Fruit fly (Drosophila melanogaster) whole organism, prepupa: ENCODE results near the gene CG44476.
A peak's percentile ranks its signal among the peaks of the same experiment; 100 is the strongest.

Source experiments
- Blimp-1 ChIP-seq: fragments of 200-800 bp; sonication (Bioruptor generic); optimal IDR thresholded peaks from 3 replicates; lab custom pipeline; 2017; ENCODE audit warnings: missing biosample characterization, missing genetic modification characterization, mild to moderate bottlenecking, moderate library complexity, missing genetic modification reagents
- CG10669 ChIP-seq: fragments of 200-800 bp; sonication (Bioruptor generic); optimal IDR thresholded peaks from 3 replicates; lab custom pipeline; 2018; ENCODE audit warnings: missing biosample characterization, mild to moderate bottlenecking, missing genetic modification characterization, moderate library complexity
- CG11294 ChIP-seq: fragments of 200-800 bp; sonication (Bioruptor generic); IDR thresholded peaks from 2 replicates; pipeline ENCODE4 v1.3.6; 2022; ENCODE audit warnings: missing biosample characterization, missing genetic modification characterization
- CG11762 ChIP-seq: fragments of 200-800 bp; sonication (Bioruptor generic); optimal IDR thresholded peaks from 3 replicates; lab custom pipeline; 2016; ENCODE audit warnings: missing biosample characterization, missing genetic modification characterization; ENCODE audit not compliant: insufficient read depth
- CG11902 ChIP-seq: fragments of 200-800 bp; sonication (Bioruptor generic); optimal IDR thresholded peaks from 3 replicates; lab custom pipeline; 2016; ENCODE audit warnings: missing biosample characterization, missing genetic modification characterization
- CG15336 ChIP-seq: fragments of 200-800 bp; sonication (Bioruptor generic); IDR thresholded peaks from 2 replicates; pipeline ENCODE4 v1.3.6; 2022; ENCODE audit warnings: missing biosample characterization, missing genetic modification characterization
- CG1621 ChIP-seq: fragments of 200-800 bp; sonication (Bioruptor generic); optimal IDR thresholded peaks from 3 replicates; lab custom pipeline; 2018; ENCODE audit warnings: missing biosample characterization, mild to moderate bottlenecking, missing genetic modification characterization
- CG16779 ChIP-seq: fragments of 200-800 bp; sonication (Bioruptor generic); optimal IDR thresholded peaks from 3 replicates; lab custom pipeline; 2017; ENCODE audit warnings: missing biosample characterization, mild to moderate bottlenecking, missing genetic modification characterization
- CG3032 ChIP-seq: fragments of 200-800 bp; optimal IDR thresholded peaks from 2 replicates; lab custom pipeline; 2019; ENCODE audit warnings: missing biosample characterization, mild to moderate bottlenecking, missing genetic modification characterization, moderate library complexity
- CG31627 ChIP-seq: fragments of 200-800 bp; sonication (Bioruptor generic); optimal IDR thresholded peaks from 3 replicates; lab custom pipeline; 2016; ENCODE audit warnings: missing biosample characterization, missing genetic modification characterization
- CG32006 ChIP-seq: fragments of 200-800 bp; sonication (Bioruptor generic); optimal IDR thresholded peaks from 3 replicates; lab custom pipeline; 2017; ENCODE audit warnings: missing biosample characterization, mild to moderate bottlenecking, missing genetic modification characterization
- CG34406 ChIP-seq: fragments of 200-800 bp; sonication (Bioruptor generic); optimal IDR thresholded peaks from 3 replicates; lab custom pipeline; 2016; ENCODE audit warnings: missing biosample characterization, missing genetic modification characterization
- CG3919 ChIP-seq: fragments of 200-800 bp; sonication (Bioruptor generic); optimal IDR thresholded peaks from 3 replicates; lab custom pipeline; 2016; ENCODE audit warnings: missing biosample characterization, missing genetic modification characterization
- CG4318 ChIP-seq: fragments of 200-800 bp; sonication (Bioruptor generic); optimal IDR thresholded peaks from 3 replicates; lab custom pipeline; 2017; ENCODE audit warnings: missing biosample characterization, mild to moderate bottlenecking, missing genetic modification characterization
- CG6163 ChIP-seq: fragments of 200-800 bp; sonication (Bioruptor generic); IDR thresholded peaks from 3 replicates; pipeline ENCODE4 v1.3.6; 2022; ENCODE audit warnings: missing biosample characterization, missing genetic modification characterization
- CG6276 ChIP-seq: fragments of 200-800 bp; sonication (Bioruptor generic); optimal IDR thresholded peaks from 2 replicates; lab custom pipeline; 2017; ENCODE audit warnings: missing biosample characterization, mild to moderate bottlenecking, missing genetic modification characterization
- CG6792 ChIP-seq: fragments of 200-800 bp; sonication (Bioruptor generic); optimal IDR thresholded peaks from 3 replicates; lab custom pipeline; 2016; ENCODE audit warnings: missing biosample characterization, missing genetic modification characterization
- CG6854 ChIP-seq: fragments of 200-800 bp; sonication (Bioruptor generic); optimal IDR thresholded peaks from 2 replicates; lab custom pipeline; 2017; ENCODE audit warnings: missing biosample characterization, mild to moderate bottlenecking, missing genetic modification characterization
- CG7368 ChIP-seq: fragments of 200-800 bp; sonication (Bioruptor generic); optimal IDR thresholded peaks from 3 replicates; lab custom pipeline; 2016; ENCODE audit warnings: missing biosample characterization, missing genetic modification characterization
- CG8319 ChIP-seq: fragments of 200-800 bp; sonication (Bioruptor generic); optimal IDR thresholded peaks from 3 replicates; lab custom pipeline; 2016; ENCODE audit warnings: missing biosample characterization, missing genetic modification characterization
- CG8632 ChIP-seq: fragments of 200-800 bp; sonication (Bioruptor generic); optimal IDR thresholded peaks from 3 replicates; lab custom pipeline; 2016; ENCODE audit warnings: missing biosample characterization, missing genetic modification characterization
- CG9139 ChIP-seq: fragments of 200-800 bp; sonication (Bioruptor generic); optimal IDR thresholded peaks from 3 replicates; lab custom pipeline; 2017; ENCODE audit warnings: missing biosample characterization, mild to moderate bottlenecking, missing genetic modification characterization
- Eip75B ChIP-seq: fragments of 200-800 bp; sonication (Bioruptor generic); optimal IDR thresholded peaks from 3 replicates; lab custom pipeline; 2016; ENCODE audit warnings: missing biosample characterization, missing genetic modification characterization
- Eip78C ChIP-seq: fragments of 200-800 bp; sonication (Bioruptor generic); peaks from one replicate; lab custom pipeline; 2016; ENCODE audit warnings: missing biosample characterization, missing genetic modification characterization
- Eip93F ChIP-seq: fragments of 200-800 bp; sonication (Bioruptor generic); optimal IDR thresholded peaks from 2 replicates; lab custom pipeline; 2016; ENCODE audit warnings: missing biosample characterization, mild to moderate bottlenecking, missing genetic modification characterization
- Ets21C ChIP-seq: fragments of 200-800 bp; sonication (Bioruptor generic); optimal IDR thresholded peaks from 3 replicates; lab custom pipeline; 2016; ENCODE audit warnings: missing biosample characterization, missing genetic modification characterization
- Ets96B ChIP-seq: fragments of 200-800 bp; optimal IDR thresholded peaks from 2 replicates; lab custom pipeline; 2019; ENCODE audit warnings: missing biosample characterization, mild to moderate bottlenecking, missing genetic modification characterization, moderate library complexity
- Gug ChIP-seq: fragments of 200-800 bp; sonication (Bioruptor generic); IDR thresholded peaks from 2 replicates; pipeline ENCODE4 v1.3.6; 2022; ENCODE audit warnings: missing biosample characterization, missing genetic modification characterization
- Hr39 ChIP-seq: fragments of 200-800 bp; sonication (Bioruptor generic); optimal IDR thresholded peaks from 2 replicates; lab custom pipeline; 2016; ENCODE audit warnings: missing biosample characterization, missing genetic modification characterization
- Lpt ChIP-seq: fragments of 200-800 bp; sonication (Bioruptor generic); optimal IDR thresholded peaks from 3 replicates; lab custom pipeline; 2016; ENCODE audit warnings: missing biosample characterization, missing genetic modification characterization
- Met ChIP-seq: fragments of 200-800 bp; sonication (Bioruptor generic); optimal IDR thresholded peaks from 3 replicates; lab custom pipeline; 2016; ENCODE audit warnings: missing biosample characterization, missing genetic modification characterization
- Sox102F ChIP-seq: fragments of 200-800 bp; sonication (Bioruptor generic); optimal IDR thresholded peaks from 2 replicates; lab custom pipeline; 2016; ENCODE audit warnings: missing biosample characterization, mild to moderate bottlenecking, missing genetic modification characterization
- Sox15 ChIP-seq: fragments of 200-800 bp; sonication (Bioruptor generic); optimal IDR thresholded peaks from 3 replicates; lab custom pipeline; 2016; ENCODE audit warnings: missing biosample characterization, missing genetic modification characterization
- achi ChIP-seq: fragments of 200-800 bp; sonication (Bioruptor generic); optimal IDR thresholded peaks from 3 replicates; lab custom pipeline; 2016; ENCODE audit warnings: missing biosample characterization, missing genetic modification characterization
- acj6 ChIP-seq: fragments of 200-800 bp; sonication (Bioruptor generic); optimal IDR thresholded peaks from 3 replicates; lab custom pipeline; 2016; ENCODE audit warnings: missing biosample characterization, missing genetic modification characterization
- cyc ChIP-seq: fragments of 200-800 bp; sonication (Bioruptor generic); optimal IDR thresholded peaks from 3 replicates; lab custom pipeline; 2016; ENCODE audit warnings: missing biosample characterization, missing genetic modification characterization
- dac ChIP-seq: fragments of 200-800 bp; sonication (Bioruptor generic); optimal IDR thresholded peaks from 2 replicates; lab custom pipeline; 2017; ENCODE audit warnings: missing biosample characterization, mild to moderate bottlenecking, missing genetic modification characterization
- eg ChIP-seq: fragments of 200-800 bp; sonication (Bioruptor generic); IDR thresholded peaks from 3 replicates; pipeline ENCODE4 v1.3.6; 2022; ENCODE audit warnings: missing biosample characterization, missing genetic modification characterization
- fd59A ChIP-seq: fragments of 200-800 bp; sonication (Bioruptor generic); optimal IDR thresholded peaks from 2 replicates; lab custom pipeline; 2017; ENCODE audit warnings: missing biosample characterization, mild to moderate bottlenecking, missing genetic modification characterization, missing genetic modification reagents
- fkh ChIP-seq: fragments of 200-800 bp; sonication (Bioruptor generic); optimal IDR thresholded peaks from 3 replicates; lab custom pipeline; 2017; ENCODE audit warnings: missing biosample characterization, mild to moderate bottlenecking, missing genetic modification characterization, moderate library complexity
- lz ChIP-seq: fragments of 200-800 bp; sonication (Bioruptor generic); optimal IDR thresholded peaks from 3 replicates; lab custom pipeline; 2016; ENCODE audit warnings: missing biosample characterization, missing genetic modification characterization
- pdm3 ChIP-seq: fragments of 200-800 bp; sonication (Bioruptor generic); optimal IDR thresholded peaks from 3 replicates; lab custom pipeline; 2016; ENCODE audit warnings: missing biosample characterization, missing genetic modification characterization
- spab ChIP-seq: fragments of 200-800 bp; sonication (Bioruptor generic); optimal IDR thresholded peaks from 2 replicates; lab custom pipeline; 2017; ENCODE audit warnings: missing biosample characterization, mild to moderate bottlenecking, missing genetic modification characterization, missing genetic modification reagents
- ss ChIP-seq, 2 experiments: fragments of 200-800 bp; sonication (Bioruptor generic); optimal IDR thresholded peaks; 2 replicates in 1 of 2; 3 replicates in 1 of 2; lab custom pipeline; 2017 to 2018; ENCODE audit warnings: mild to moderate bottlenecking in 2 of 2, missing biosample characterization in 2 of 2, missing genetic modification characterization in 2 of 2, moderate library complexity in 1 of 2
- topi ChIP-seq: fragments of 200-800 bp; sonication (Bioruptor generic); optimal IDR thresholded peaks from 3 replicates; lab custom pipeline; 2016; ENCODE audit warnings: missing biosample characterization, missing genetic modification characterization
- vri ChIP-seq: fragments of 200-800 bp; sonication (Bioruptor generic); optimal IDR thresholded peaks from 3 replicates; lab custom pipeline; 2016; ENCODE audit warnings: missing biosample characterization, mild to moderate bottlenecking, missing genetic modification characterization

CG44476 gene

DNA sequence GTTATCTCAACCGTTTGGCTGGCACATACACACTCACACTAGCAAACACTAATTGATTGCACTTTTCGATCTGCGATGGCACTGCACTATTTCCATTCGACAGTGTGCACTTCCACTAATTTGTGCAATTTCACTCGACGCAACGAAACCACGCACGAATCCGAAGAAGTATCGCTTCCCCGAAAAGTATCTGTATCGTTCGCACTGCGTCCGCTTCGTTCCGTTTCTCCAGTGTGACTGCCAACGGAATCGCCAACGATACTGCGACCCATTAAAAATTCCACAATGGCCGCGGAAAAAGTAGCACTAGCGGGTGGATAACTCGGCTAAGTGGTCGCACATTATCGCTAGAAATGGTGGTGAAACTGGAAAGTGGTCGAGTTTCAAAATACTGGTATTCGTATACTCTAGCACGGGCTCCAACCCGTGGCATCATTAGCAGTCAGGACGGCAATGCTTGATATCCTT lies 39.2 kb upstream of the CG44476 start, which contains the start of gene Socs36E (continued):
- TF ChIP-seq Gug (GFP tag; lab: Robert Waterston, UW): no peak
- no peak for TF ChIP-seq CG16779 (tag; lab: Kevin White, UChicago)
- TF ChIP-seq Eip93F (GFP tag; lab: Kevin White, UChicago): no peak
- TF ChIP-seq CG10669 (GFP tag; lab: Kevin White, UChicago): no peak
- TF ChIP-seq CG9139: no peak
- TF ChIP-seq Met: no peak
- TF ChIP-seq lz (GFP tag; lab: Kevin White, UChicago): no peak

DNA sequence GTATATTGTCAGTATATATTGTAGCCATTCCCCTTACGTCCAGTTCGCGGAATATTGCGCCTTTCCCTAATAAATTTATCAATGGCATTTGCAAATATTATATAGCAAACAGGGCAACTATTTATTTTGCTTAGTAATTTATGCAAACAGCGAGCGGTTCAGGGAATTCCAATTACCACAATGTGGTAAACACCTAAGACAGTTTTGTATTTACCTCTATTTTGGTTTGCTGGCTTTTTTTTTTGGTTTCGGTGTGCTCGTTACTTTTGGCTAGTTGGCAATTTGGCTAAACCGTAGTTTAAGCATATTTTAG lies 38.8 kb upstream of the CG44476 start:
- TF ChIP-seq CG6792 (GFP tag; lab: Kevin White, UChicago) (no peak), fkh (GFP tag; lab: Kevin White, UChicago) (peak; percentile 80), Eip78C (GFP tag; lab: Kevin White, UChicago) (peak; percentile 12)
- TF ChIP-seq, all 60 proteins: peak for 2

DNA sequence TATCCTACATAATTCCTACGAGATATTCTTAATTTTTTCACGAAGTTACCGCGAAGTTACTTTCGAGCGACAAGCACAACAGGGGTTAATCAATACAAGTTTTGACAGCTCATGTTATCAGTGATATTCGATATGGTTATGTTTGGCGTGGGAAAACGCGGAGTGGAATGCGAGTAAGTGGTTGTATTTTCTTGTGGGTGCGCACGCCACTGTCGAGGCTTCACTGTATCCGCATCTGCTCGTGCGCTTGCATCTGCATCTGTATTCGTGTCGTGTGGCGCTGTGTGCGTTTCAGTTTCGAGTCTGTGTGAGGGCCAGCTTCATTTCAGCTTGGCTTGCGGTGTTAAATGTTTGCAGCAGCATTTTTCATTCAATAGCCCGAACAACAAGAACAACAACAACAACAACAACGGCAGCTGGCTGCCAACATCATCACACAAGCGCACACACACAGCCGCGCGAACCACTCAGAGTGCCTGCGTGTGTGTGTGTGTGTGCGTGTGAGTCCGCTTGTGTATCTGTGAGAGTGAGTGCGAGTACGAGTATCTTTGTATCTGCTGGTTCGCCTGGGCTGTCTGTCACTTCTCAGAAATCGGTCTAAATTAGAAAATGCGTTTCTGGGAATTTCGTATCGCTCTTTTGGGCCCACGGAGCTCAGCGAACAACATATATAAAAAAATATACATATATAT lies 38.3 kb upstream of the CG44476 start:
- TF ChIP-seq CG1621 (tag; lab: Kevin White, UChicago) (peak; percentile 47), Gug (GFP tag; lab: Robert Waterston, UW) (peak; percentile 30; the same call in 1 of the 2 replicates), spab (GFP tag; lab: Kevin White, UChicago) (peak; percentile 21), pdm3 (GFP tag; lab: Kevin White, UChicago) (peak; percentile 56), CG31627 (GFP tag; lab: Kevin White, UChicago) (peak; percentile 84), fkh (GFP tag; lab: Kevin White, UChicago) (no peak), Hr39 (GFP tag; lab: Kevin White, UChicago) (peak; percentile 84), vri (GFP tag; lab: Kevin White, UChicago) (no peak), ss (GFP tag; optimal IDR thresholded peaks at IDR 0.05; lab: Kevin White, UChicago) (peak; percentile 4 to 48), CG11762 (peak; percentile 23), CG8632 (GFP tag; lab: Kevin White, UChicago) (no peak), acj6 (peak; percentile 60), lz (GFP tag; lab: Kevin White, UChicago) (peak; percentile 77), fd59A (GFP tag; lab: Kevin White, UChicago) (peak; percentile 51), Sox15 (GFP tag; lab: Kevin White, UChicago) (peak; percentile 28), CG7368 (GFP tag; lab: Kevin White, UChicago) (no peak), CG11902 (GFP tag; lab: Kevin White, UChicago) (peak; percentile 55), dac (GFP tag; lab: Kevin White, UChicago) (peak; percentile 37), Ets21C (GFP tag; lab: Kevin White, UChicago) (peak; percentile 41), Lpt (GFP tag; lab: Kevin White, UChicago) (no peak), achi (GFP tag; lab: Kevin White, UChicago) (peak; percentile 22), Ets96B (peak; percentile 3), CG9139 (no peak), CG4318 (GFP tag; lab: Kevin White, UChicago) (peak; percentile 49), Blimp-1 (no peak), CG6276 (GFP tag; lab: Kevin White, UChicago) (no peak), CG8319 (GFP tag; lab: Kevin White, UChicago) (no peak), eg (GFP tag; lab: Robert Waterston, UW) (peak; percentile 77), Eip75B (GFP tag; lab: Kevin White, UChicago) (peak; percentile 63), CG34406 (GFP tag; lab: Kevin White, UChicago) (no peak), CG11294 (GFP tag; lab: Robert Waterston, UW) (peak; percentile 73), CG6163 (GFP tag; lab: Robert Waterston, UW) (peak; percentile 79), Sox102F (GFP tag; lab: Kevin White, UChicago) (no peak), CG6792 (GFP tag; lab: Kevin White, UChicago) (peak; percentile 44), CG3919 (GFP tag; lab: Kevin White, UChicago) (peak; percentile 50), CG32006 (GFP tag; lab: Kevin White, UChicago) (peak; percentile 81), CG15336 (GFP tag; lab: Robert Waterston, UW) (peak; percentile 48; the same call in 1 of the 2 replicates), CG6854 (GFP tag; lab: Kevin White, UChicago) (peak; percentile 10), CG3032 (tag; lab: Kevin White, UChicago) (peak; percentile 30), topi (GFP tag; lab: Kevin White, UChicago) (peak; percentile 64), cyc (GFP tag; lab: Kevin White, UChicago) (peak; percentile 70), Met (peak; percentile 70)
